Fruit fly (Drosophila melanogaster): Measurements from ENCODE around the gene CG15337.

CG15337 gene

DNA sequence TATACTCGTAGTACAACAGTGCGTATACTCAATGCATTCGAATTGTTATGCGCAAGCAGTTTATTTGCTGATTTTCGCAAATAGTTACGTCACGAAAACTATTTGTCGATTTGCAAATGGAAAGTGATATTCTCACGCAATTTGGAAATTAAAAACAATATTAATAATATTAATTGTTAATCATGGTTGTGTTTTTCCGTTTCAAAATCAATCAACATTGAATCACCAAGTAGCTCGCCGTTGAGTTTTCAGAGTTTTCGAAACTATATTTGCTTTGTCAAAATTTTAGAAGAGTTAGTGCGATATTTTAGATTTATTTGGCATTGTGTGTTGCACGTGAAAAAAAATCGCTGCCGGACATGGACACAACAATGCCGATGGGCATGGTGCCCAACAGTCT, at the start of gene CG15337:
Gene CG15337, plus strand, starts transcription at position 301 of the 400 bp plus-strand sequence.
- TF ChIP-seq h (optimal IDR thresholded peaks at IDR 0.05) (no peak), Sin3A (optimal IDR thresholded peaks at IDR 0.05) (no peak), insv (optimal IDR thresholded peaks at IDR 0.05) (no peak), ttk (optimal IDR thresholded peaks at IDR 0.05) (no peak), psq (optimal IDR thresholded peaks at IDR 0.05) (no peak), Myc (optimal IDR thresholded peaks at IDR 0.05) (no peak)

dm6 chrX:8110984-8111383, 48.9 kb upstream of the CG15337 start:
- no peak for TF ChIP-seq Sin3A (optimal IDR thresholded peaks at IDR 0.05)
- TF ChIP-seq psq (optimal IDR thresholded peaks at IDR 0.05) = no peak
- no peak for TF ChIP-seq ttk (optimal IDR thresholded peaks at IDR 0.05)
- TF ChIP-seq Myc (optimal IDR thresholded peaks at IDR 0.05) = no peak
- no peak for TF ChIP-seq insv (optimal IDR thresholded peaks at IDR 0.05)
- TF ChIP-seq h (optimal IDR thresholded peaks at IDR 0.05) = no peak

DNA sequence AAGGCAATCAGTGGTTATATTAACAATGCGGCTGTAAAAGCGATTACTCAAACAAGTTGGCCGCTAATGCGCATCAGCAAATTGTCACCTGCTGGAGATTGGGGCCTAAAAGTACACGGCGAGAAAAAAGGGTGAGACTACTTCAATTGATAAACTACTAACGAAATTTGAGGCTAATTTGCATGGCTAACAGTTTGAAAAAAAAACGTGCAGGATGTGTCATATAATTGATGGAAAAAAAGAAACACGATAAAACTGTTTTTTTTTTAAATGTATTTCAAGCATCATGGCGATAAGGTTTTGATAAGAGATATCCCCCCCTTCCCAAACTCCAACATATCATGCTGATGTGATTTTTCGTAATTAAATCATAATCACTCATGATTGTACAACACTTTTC, 47.1 kb upstream of the CG15337 start:
- no peak for TF ChIP-seq h (optimal IDR thresholded peaks at IDR 0.05)
- no peak for TF ChIP-seq Sin3A (optimal IDR thresholded peaks at IDR 0.05)
- no peak for TF ChIP-seq psq (optimal IDR thresholded peaks at IDR 0.05)
- TF ChIP-seq Myc (optimal IDR thresholded peaks at IDR 0.05) = no peak
- no peak for TF ChIP-seq insv (optimal IDR thresholded peaks at IDR 0.05)
- TF ChIP-seq ttk (optimal IDR thresholded peaks at IDR 0.05) = no peak

DNA sequence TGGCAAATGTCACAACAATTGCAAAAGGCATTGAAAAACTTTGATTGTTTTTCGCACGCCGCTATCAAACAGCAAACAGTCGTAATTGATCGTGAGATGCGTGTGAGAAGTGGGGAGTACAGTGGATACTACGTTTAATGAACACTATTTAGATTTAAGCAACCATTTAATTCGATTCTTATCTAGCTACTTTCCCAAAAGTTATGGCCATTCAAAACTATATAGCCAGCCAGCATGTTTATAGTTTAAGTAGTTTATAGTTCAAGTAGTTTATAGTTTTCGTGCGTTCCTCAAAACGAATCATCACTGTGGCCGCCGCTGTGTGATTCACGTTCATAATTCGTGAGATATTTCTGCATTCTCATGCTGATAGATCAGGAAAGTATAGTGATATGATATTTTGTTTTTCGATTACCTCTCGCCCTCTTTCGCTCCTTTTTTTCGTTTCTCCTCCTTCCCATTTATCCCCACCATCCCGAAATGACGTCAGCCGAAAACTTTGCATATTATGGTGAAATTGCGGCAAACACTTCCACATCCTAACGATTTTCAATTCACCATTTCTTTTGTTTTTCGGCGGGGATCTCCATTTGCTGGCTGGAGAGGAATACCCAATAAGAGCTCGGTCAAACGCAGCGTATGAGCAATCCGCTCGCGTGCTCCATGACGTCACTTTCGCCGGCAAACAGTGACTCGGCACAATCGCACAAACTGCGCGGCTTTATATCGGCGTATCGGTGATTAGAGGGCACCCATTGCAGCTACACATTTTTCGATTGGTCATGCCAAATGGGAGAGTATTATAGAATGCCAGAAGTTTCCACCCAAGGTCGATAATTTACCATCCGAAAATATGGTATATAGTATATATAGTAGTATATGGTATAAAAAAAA, 46.2 kb upstream of the CG15337 start:
- TF ChIP-seq insv (optimal IDR thresholded peaks at IDR 0.05) (no peak), ttk (optimal IDR thresholded peaks at IDR 0.05) (no peak), h (optimal IDR thresholded peaks at IDR 0.05) (no peak)

- no peak for TF ChIP-seq psq (optimal IDR thresholded peaks at IDR 0.05)
- no peak for TF ChIP-seq ttk (optimal IDR thresholded peaks at IDR 0.05)
- TF ChIP-seq insv (optimal IDR thresholded peaks at IDR 0.05) = no peak
- TF ChIP-seq h (optimal IDR thresholded peaks at IDR 0.05) = no peak
- TF ChIP-seq Myc (optimal IDR thresholded peaks at IDR 0.05) = no peak
- TF ChIP-seq Sin3A (optimal IDR thresholded peaks at IDR 0.05) = no peak
These were observed 45.1 kb upstream of the CG15337 start for dm6 chrX:8114476-8115342.

DNA sequence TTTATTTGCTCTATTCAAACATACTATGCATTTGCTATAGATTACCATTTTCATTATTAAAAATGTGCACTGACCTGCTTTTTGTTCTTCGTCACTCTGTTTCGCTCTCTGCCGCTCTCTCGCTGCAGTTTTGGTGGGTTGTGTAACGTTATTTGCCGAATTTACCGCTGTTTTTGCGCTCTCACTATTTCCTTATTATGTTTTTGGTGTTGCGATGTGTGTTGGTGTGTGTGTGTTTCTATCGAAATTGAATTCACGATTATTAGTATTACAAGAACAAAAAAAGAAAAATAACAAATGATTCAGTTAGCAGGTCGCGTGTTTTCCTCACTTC, 44.5 kb upstream of the CG15337 start:
- TF ChIP-seq ttk (optimal IDR thresholded peaks at IDR 0.05) (no peak), h (optimal IDR thresholded peaks at IDR 0.05) (no peak), Myc (optimal IDR thresholded peaks at IDR 0.05) (no peak), insv (optimal IDR thresholded peaks at IDR 0.05) (no peak)

DNA sequence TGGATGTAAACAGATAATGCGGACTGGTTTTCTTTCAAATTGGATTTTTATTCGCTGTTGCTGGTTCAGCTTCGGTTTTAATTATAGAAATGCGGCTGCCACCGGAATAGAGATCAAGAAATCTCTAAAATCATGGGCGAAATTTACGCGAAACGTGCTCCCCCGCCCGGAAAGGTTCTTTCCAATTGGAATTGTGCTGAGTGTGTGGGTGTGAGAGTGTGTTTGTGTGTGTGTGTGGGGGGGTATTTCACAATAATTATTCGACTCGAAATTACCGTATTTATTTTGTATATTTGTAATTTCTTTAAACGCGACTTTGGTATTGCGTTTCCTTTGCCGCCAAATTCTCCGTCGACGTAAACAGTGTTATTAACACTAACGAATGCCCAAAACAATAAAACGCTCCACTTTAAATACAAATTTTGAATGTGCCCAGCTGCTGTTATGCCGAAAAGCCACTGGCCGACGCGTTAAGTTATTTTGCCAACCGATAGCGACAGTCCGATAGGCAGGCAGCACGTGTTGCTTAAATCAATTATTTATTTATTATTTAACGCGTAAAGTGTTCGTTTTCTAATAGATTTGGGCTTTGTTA, 44.0 kb upstream of the CG15337 start, which contains the start of gene Gclc:
Gene Gclc, minus strand, starts transcription at position 431 of the 595 bp plus-strand sequence.
- TF ChIP-seq insv (optimal IDR thresholded peaks at IDR 0.05) (no peak), Sin3A (optimal IDR thresholded peaks at IDR 0.05) (no peak)

- TF ChIP-seq ttk (optimal IDR thresholded peaks at IDR 0.05) (no peak), h (optimal IDR thresholded peaks at IDR 0.05) (no peak), insv (optimal IDR thresholded peaks at IDR 0.05) (no peak), psq (optimal IDR thresholded peaks at IDR 0.05) (no peak), Myc (optimal IDR thresholded peaks at IDR 0.05) (no peak), Sin3A (optimal IDR thresholded peaks at IDR 0.05) (no peak)
These were observed 43.0 kb upstream of the CG15337 start, which contains the start of gene CG1575 for dm6 chrX:8116813-8117212. TSS of gene CG1575 (plus strand) at chrX:8117012.

- TF ChIP-seq h (optimal IDR thresholded peaks at IDR 0.05) (no peak), Sin3A (optimal IDR thresholded peaks at IDR 0.05) (no peak), ttk (optimal IDR thresholded peaks at IDR 0.05) (no peak), Myc (optimal IDR thresholded peaks at IDR 0.05) (no peak), insv (optimal IDR thresholded peaks at IDR 0.05) (no peak), psq (optimal IDR thresholded peaks at IDR 0.05) (no peak)
These were observed 38.9 kb upstream of the CG15337 start, which contains the start of gene CG2260 for dm6 chrX:8120939-8121338. TSS of gene CG2260 (minus strand) at chrX:8121147.

- no peak for TF ChIP-seq Sin3A (optimal IDR thresholded peaks at IDR 0.05)
These were observed 37.0 kb upstream of the CG15337 start for dm6 chrX:8122834-8123233.

- TF ChIP-seq psq (optimal IDR thresholded peaks at IDR 0.05) = no peak
- TF ChIP-seq Myc (optimal IDR thresholded peaks at IDR 0.05) = no peak
- no peak for TF ChIP-seq Sin3A (optimal IDR thresholded peaks at IDR 0.05)
- no peak for TF ChIP-seq ttk (optimal IDR thresholded peaks at IDR 0.05)
- TF ChIP-seq h (optimal IDR thresholded peaks at IDR 0.05) = no peak
- TF ChIP-seq insv (optimal IDR thresholded peaks at IDR 0.05) = no peak
These were observed 34.6 kb upstream of the CG15337 start for dm6 chrX:8125224-8125649.

dm6 chrX:8126149-8126548, 33.7 kb upstream of the CG15337 start:
- TF ChIP-seq ttk (optimal IDR thresholded peaks at IDR 0.05) (no peak), Sin3A (optimal IDR thresholded peaks at IDR 0.05) (no peak), Myc (optimal IDR thresholded peaks at IDR 0.05) (no peak), insv (optimal IDR thresholded peaks at IDR 0.05) (no peak), psq (optimal IDR thresholded peaks at IDR 0.05) (no peak), h (optimal IDR thresholded peaks at IDR 0.05) (no peak)
